Worm (Caenorhabditis elegans): ENCODE results near the gene C08B6.18.

ce11 chrV:10148352-10148751, 14.4 kb upstream of the C08B6.18 start, which contains the start of gene srsx-26:
- no peak for TF ChIP-seq pha-4 (tag; optimal IDR thresholded peaks at IDR 0.05)
- TF ChIP-seq elt-3 (tag; optimal IDR thresholded peaks at IDR 0.05), result no peak
- no peak for TF ChIP-seq nhr-12 (tag; optimal IDR thresholded peaks at IDR 0.05)
- TF ChIP-seq mep-1 (tag; optimal IDR thresholded peaks at IDR 0.05), result no peak
- TF ChIP-seq elt-1 (tag; optimal IDR thresholded peaks at IDR 0.05; ENCODE audit: borderline replicate concordance, insufficient read depth), result no peak
- no peak for TF ChIP-seq snpc-4 (tag; optimal IDR thresholded peaks at IDR 0.05)
- no peak for TF ChIP-seq nhr-28 (tag; optimal IDR thresholded peaks at IDR 0.05)
- no peak for TF ChIP-seq ceh-39 (tag; optimal IDR thresholded peaks at IDR 0.05)
- TF ChIP-seq lsy-2 (tag; optimal IDR thresholded peaks at IDR 0.05), result no peak
- no peak for TF ChIP-seq unc-62 (GFP tag; optimal IDR thresholded peaks at IDR 0.05)
- TF ChIP-seq blmp-1 (tag; optimal IDR thresholded peaks at IDR 0.05), result no peak
- no peak for TF ChIP-seq nhr-237 (tag; optimal IDR thresholded peaks at IDR 0.05)
- no peak for TF ChIP-seq sem-2 (GFP tag; optimal IDR thresholded peaks at IDR 0.05)
- TF ChIP-seq nhr-76 (tag; optimal IDR thresholded peaks at IDR 0.05), result no peak
